Fruit fly (Drosophila melanogaster) whole organism, embryonic: ENCODE results near the gene sra.

ENCODE experiments used
- Abd-B ChIP-seq: fragments of 200-800 bp; sonication (Bioruptor generic); optimal IDR thresholded peaks from 2 replicates; lab custom pipeline; 2018; ENCODE audit warnings: missing biosample characterization, mild to moderate bottlenecking, missing genetic modification characterization, moderate library complexity
- Bdp1 ChIP-seq: fragments of 200-800 bp; sonication (Bioruptor generic); optimal IDR thresholded peaks from 3 replicates; lab custom pipeline; 2016; ENCODE audit warnings: missing biosample characterization, missing genetic modification characterization
- Bgb ChIP-seq: fragments of 200-800 bp; sonication (Bioruptor generic); IDR thresholded peaks from 2 replicates; pipeline ENCODE4 v1.3.6; 2022; ENCODE audit warnings: missing biosample characterization, missing genetic modification characterization; ENCODE audit not compliant: partially characterized antibody
- CG11695 ChIP-seq: fragments of 200-800 bp; sonication (Bioruptor generic); IDR thresholded peaks from 3 replicates; pipeline ENCODE4 v1.3.6; 2022; ENCODE audit warnings: missing biosample characterization, missing genetic modification characterization
- CG12236 ChIP-seq: fragments of 200-800 bp; sonication (Bioruptor generic); optimal IDR thresholded peaks from 2 replicates; lab custom pipeline; 2016; ENCODE audit warnings: missing biosample characterization, missing genetic modification characterization
- CG12391 ChIP-seq: fragments of 200-800 bp; sonication (Bioruptor generic); optimal IDR thresholded peaks from 3 replicates; lab custom pipeline; 2018; ENCODE audit warnings: missing biosample characterization, mild to moderate bottlenecking, missing genetic modification characterization, moderate library complexity
- CG13775 ChIP-seq: fragments of 200-800 bp; sonication (Bioruptor generic); optimal IDR thresholded peaks from 3 replicates; lab custom pipeline; 2017; ENCODE audit warnings: missing biosample characterization, mild to moderate bottlenecking, missing genetic modification characterization
- CG16815 ChIP-seq: fragments of 200-800 bp; sonication (Bioruptor generic); optimal IDR thresholded peaks from 3 replicates; lab custom pipeline; 2017; ENCODE audit warnings: missing biosample characterization, mild to moderate bottlenecking, missing genetic modification characterization
- CG17361 ChIP-seq: fragments of 200-800 bp; sonication (Bioruptor generic); IDR thresholded peaks from 3 replicates; pipeline ENCODE4 v1.3.6; 2022; ENCODE audit warnings: missing biosample characterization, missing genetic modification characterization
- CG17612 ChIP-seq: fragments of 200-800 bp; sonication (Bioruptor generic); IDR thresholded peaks from 2 replicates; pipeline ENCODE4 v1.3.6; 2022; ENCODE audit warnings: missing biosample characterization, missing genetic modification characterization
- CG18764 ChIP-seq: fragments of 200-800 bp; sonication (Bioruptor generic); optimal IDR thresholded peaks from 3 replicates; lab custom pipeline; 2016; ENCODE audit warnings: missing biosample characterization, missing genetic modification characterization
- CG2678 ChIP-seq: fragments of 200-800 bp; sonication (Bioruptor generic); optimal IDR thresholded peaks from 3 replicates; lab custom pipeline; 2019; ENCODE audit warnings: missing biosample characterization, mild to moderate bottlenecking, missing genetic modification characterization, moderate library complexity
- CG2889 ChIP-seq: fragments of 200-800 bp; sonication (Bioruptor generic); IDR thresholded peaks from 3 replicates; pipeline ENCODE4 v1.3.6; 2022; ENCODE audit warnings: missing biosample characterization, missing genetic modification characterization
- CG31388 ChIP-seq: fragments of 200-800 bp; sonication (Bioruptor generic); optimal IDR thresholded peaks from 2 replicates; lab custom pipeline; 2016; ENCODE audit warnings: missing biosample characterization, missing genetic modification characterization
- CG31441 ChIP-seq: fragments of 200-800 bp; sonication (Bioruptor generic); IDR thresholded peaks from 2 replicates; pipeline ENCODE4 v1.3.6; 2022; ENCODE audit warnings: missing biosample characterization, missing genetic modification characterization
- CG5953 ChIP-seq: fragments of 200-800 bp; sonication (Bioruptor generic); IDR thresholded peaks from 2 replicates; pipeline ENCODE4 v1.3.6; 2022; ENCODE audit warnings: missing biosample characterization, missing genetic modification characterization
- CG7271 ChIP-seq: fragments of 200-800 bp; sonication (Bioruptor generic); optimal IDR thresholded peaks from 2 replicates; lab custom pipeline; 2018; ENCODE audit warnings: missing biosample characterization, mild to moderate bottlenecking, missing genetic modification characterization, moderate library complexity
- CG7987 ChIP-seq: fragments of 200-800 bp; sonication (Bioruptor generic); optimal IDR thresholded peaks from 2 replicates; lab custom pipeline; 2018; ENCODE audit warnings: missing biosample characterization, mild to moderate bottlenecking, missing genetic modification characterization, moderate library complexity
- CG8359 ChIP-seq: fragments of 200-800 bp; sonication (Bioruptor generic); optimal IDR thresholded peaks from 2 replicates; lab custom pipeline; 2017; ENCODE audit warnings: missing biosample characterization, mild to moderate bottlenecking, missing genetic modification characterization, borderline replicate concordance
- CG9215 ChIP-seq: fragments of 200-800 bp; sonication (Bioruptor generic); IDR thresholded peaks from 2 replicates; pipeline ENCODE4 v1.3.6; 2022; ENCODE audit warnings: missing biosample characterization, missing genetic modification characterization
- CG9437 ChIP-seq: fragments of 200-800 bp; sonication (Bioruptor generic); optimal IDR thresholded peaks from 2 replicates; lab custom pipeline; 2018; ENCODE audit warnings: missing biosample characterization, mild to moderate bottlenecking, missing genetic modification characterization
- CG9609 ChIP-seq: fragments of 200-800 bp; sonication (Bioruptor generic); optimal IDR thresholded peaks from 3 replicates; lab custom pipeline; 2016; ENCODE audit warnings: missing biosample characterization, missing genetic modification characterization
- Dbx ChIP-seq: fragments of 200-800 bp; sonication (Bioruptor generic); IDR thresholded peaks from 3 replicates; pipeline ENCODE4 v1.3.6; 2022; ENCODE audit warnings: missing biosample characterization, missing genetic modification characterization
- Dref ChIP-seq: fragments of 200-800 bp; sonication (Bioruptor generic); IDR thresholded peaks from 2 replicates; pipeline ENCODE4 v1.3.6; 2022; ENCODE audit warnings: missing biosample characterization, missing genetic modification characterization
- Ets65A ChIP-seq: fragments of 200-800 bp; sonication (Bioruptor generic); peaks from one replicate; lab custom pipeline; 2016; ENCODE audit warnings: missing biosample characterization, missing genetic modification characterization
- Gug ChIP-seq: fragments of 200-800 bp; sonication (Bioruptor generic); IDR thresholded peaks from 4 replicates; pipeline ENCODE4 v1.3.6; 2022; ENCODE audit warnings: missing biosample characterization, missing genetic modification characterization
- HLH54F ChIP-seq: fragments of 200-800 bp; sonication (Bioruptor generic); optimal IDR thresholded peaks from 3 replicates; lab custom pipeline; 2016; ENCODE audit warnings: missing biosample characterization, missing genetic modification characterization
- Hsf ChIP-seq: fragments of 200-800 bp; sonication (Bioruptor generic); optimal IDR thresholded peaks from 3 replicates; lab custom pipeline; 2016; ENCODE audit warnings: missing biosample characterization, missing genetic modification characterization
- MBD-R2 ChIP-seq: fragments of 200-800 bp; sonication (Bioruptor generic); IDR thresholded peaks from 2 replicates; pipeline ENCODE4 v1.3.6; 2022; ENCODE audit warnings: missing biosample characterization, missing genetic modification characterization
- MTF-1 ChIP-seq: fragments of 200-800 bp; sonication (Bioruptor generic); optimal IDR thresholded peaks from 2 replicates; lab custom pipeline; 2018; ENCODE audit warnings: missing biosample characterization, mild to moderate bottlenecking, missing genetic modification characterization, borderline replicate concordance
- Mad ChIP-seq: fragments of 200-800 bp; sonication (Bioruptor generic); optimal IDR thresholded peaks from 2 replicates; lab custom pipeline; 2016; ENCODE audit warnings: missing biosample characterization, missing genetic modification characterization
- Spps ChIP-seq: fragments of 200-800 bp; sonication (Bioruptor generic); optimal IDR thresholded peaks from 2 replicates; lab custom pipeline; 2018; ENCODE audit warnings: missing biosample characterization, mild to moderate bottlenecking, missing genetic modification characterization
- Taf1 ChIP-seq: fragments of 200-800 bp; sonication (Bioruptor generic); IDR thresholded peaks from 2 replicates; pipeline ENCODE4 v1.3.6; 2022; ENCODE audit warnings: missing biosample characterization, missing genetic modification characterization
- ato ChIP-seq: fragments of 200-800 bp; sonication (Bioruptor generic); IDR thresholded peaks from 2 replicates; pipeline ENCODE4 v1.3.6; 2022; ENCODE audit warnings: missing biosample characterization, missing genetic modification characterization; ENCODE audit not compliant: partially characterized antibody
- crc ChIP-seq: fragments of 200-800 bp; sonication (Bioruptor generic); optimal IDR thresholded peaks from 2 replicates; lab custom pipeline; 2016; ENCODE audit warnings: missing biosample characterization, missing genetic modification characterization
- exex ChIP-seq: fragments of 200-800 bp; sonication (Bioruptor generic); optimal IDR thresholded peaks from 4 replicates; lab custom pipeline; 2018; ENCODE audit warnings: missing biosample characterization, mild to moderate bottlenecking, missing genetic modification characterization, moderate library complexity
- fu2 ChIP-seq: fragments of 200-800 bp; sonication (Bioruptor generic); optimal IDR thresholded peaks from 2 replicates; lab custom pipeline; 2016; ENCODE audit warnings: missing biosample characterization, missing genetic modification characterization
- gcm ChIP-seq: fragments of 200-800 bp; sonication (Bioruptor generic); optimal IDR thresholded peaks from 2 replicates; lab custom pipeline; 2019; ENCODE audit warnings: missing biosample characterization, mild to moderate bottlenecking, missing genetic modification characterization, moderate library complexity
- hkb ChIP-seq, 2 experiments: fragments of 200-800 bp in 1 of 2; fragments of >200 bp in 1 of 2; sonication (Bioruptor generic) in 1 of 2; IDR thresholded peaks in 1 of 2; optimal IDR thresholded peaks in 1 of 2; 2 replicates each; pipeline versions ENCODE4 v1.3.6 to Lab custom; 2017 to 2022; ENCODE audit warnings: missing biosample characterization in 1 of 2, missing genetic modification characterization in 1 of 2
- kah ChIP-seq: fragments of 200-800 bp; sonication (Bioruptor generic); optimal IDR thresholded peaks from 2 replicates; lab custom pipeline; 2018; ENCODE audit warnings: missing biosample characterization, mild to moderate bottlenecking, missing genetic modification characterization
- klu ChIP-seq: fragments of 200-800 bp; sonication (Bioruptor generic); IDR thresholded peaks from 2 replicates; pipeline ENCODE4 v1.3.6; 2022; ENCODE audit warnings: missing biosample characterization, missing genetic modification characterization
- nau ChIP-seq: fragments of 200-800 bp; sonication (Bioruptor generic); optimal IDR thresholded peaks from 3 replicates; lab custom pipeline; 2017; ENCODE audit warnings: missing biosample characterization, mild to moderate bottlenecking, missing genetic modification characterization, missing genetic modification reagents
- nom ChIP-seq: fragments of 200-800 bp; sonication (Bioruptor generic); optimal IDR thresholded peaks from 2 replicates; lab custom pipeline; 2017; ENCODE audit warnings: missing biosample characterization, missing genetic modification characterization, mild to moderate bottlenecking, moderate library complexity, missing genetic modification reagents
- pros ChIP-seq: fragments of 200-800 bp; sonication (Bioruptor generic); optimal IDR thresholded peaks from 3 replicates; lab custom pipeline; 2019; ENCODE audit warnings: missing biosample characterization, mild to moderate bottlenecking, missing genetic modification characterization, moderate library complexity
- psq ChIP-seq: fragments of 200-800 bp; sonication (Bioruptor generic); optimal IDR thresholded peaks from 2 replicates; lab custom pipeline; 2017; ENCODE audit warnings: missing biosample characterization, missing genetic modification characterization
- repo ChIP-seq: fragments of 200-800 bp; sonication (Bioruptor generic); optimal IDR thresholded peaks from 2 replicates; lab custom pipeline; 2016; ENCODE audit warnings: missing biosample characterization, missing genetic modification characterization
- ro ChIP-seq: fragments of 200-800 bp; sonication (Bioruptor generic); IDR thresholded peaks from 2 replicates; pipeline ENCODE4 v1.3.6; 2022; ENCODE audit warnings: missing biosample characterization, missing genetic modification characterization
- slou ChIP-seq: fragments of 200-800 bp; sonication (Bioruptor generic); optimal IDR thresholded peaks from 3 replicates; lab custom pipeline; 2016; ENCODE audit warnings: missing biosample characterization, missing genetic modification characterization
- stwl ChIP-seq: fragments of 200-800 bp; sonication (Bioruptor generic); optimal IDR thresholded peaks from 3 replicates; lab custom pipeline; 2018; ENCODE audit warnings: missing biosample characterization, mild to moderate bottlenecking, missing genetic modification characterization, moderate library complexity

sra gene

DNA sequence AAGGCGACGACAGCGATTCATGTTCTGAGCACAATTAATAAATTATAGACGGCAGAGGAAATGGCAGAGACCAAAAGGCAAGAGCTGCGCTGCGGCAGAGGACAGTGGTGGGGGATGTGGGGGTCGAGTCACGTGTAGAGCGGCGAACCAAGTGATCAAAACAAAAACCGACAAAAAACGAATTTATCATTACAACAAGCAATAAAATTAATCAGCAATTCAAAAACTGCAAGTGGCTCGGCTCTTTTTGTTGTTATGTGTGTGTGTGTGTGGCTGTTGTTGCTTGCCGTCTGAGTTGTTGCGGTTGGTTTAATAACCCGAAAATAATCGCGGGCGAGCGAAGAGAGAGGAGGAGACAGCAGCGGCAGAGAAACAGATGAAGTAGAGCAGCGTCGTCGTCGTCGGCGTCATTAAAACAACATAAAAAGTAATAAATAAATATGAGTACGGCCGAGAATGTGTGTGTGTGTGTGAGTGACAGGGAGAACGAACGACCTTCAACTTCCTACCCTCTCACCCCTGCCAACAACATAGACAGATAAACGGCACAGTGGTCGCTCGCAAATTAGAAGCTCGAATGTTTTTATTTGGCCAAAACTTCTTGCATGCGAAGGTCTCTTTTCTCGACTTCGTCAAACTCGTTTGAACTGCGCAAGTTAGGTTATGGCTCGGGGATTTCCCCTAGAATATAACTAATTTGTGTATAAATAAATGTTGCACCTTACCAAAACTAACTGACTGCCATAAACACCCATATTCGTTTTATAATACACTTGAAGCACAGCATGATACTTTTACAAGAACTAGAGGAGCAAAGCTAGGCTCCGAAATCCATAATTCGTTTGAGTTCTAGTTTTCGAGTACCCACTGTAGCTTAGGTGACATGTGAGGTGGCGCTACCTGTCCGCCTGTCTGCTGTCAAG, 44.8 kb downstream of the sra start (continued):
- TF ChIP-seq Mad (GFP tag; lab: Kevin White, UChicago) (peak; percentile 51), psq (peak; percentile 90), nom (GFP tag; lab: Kevin White, UChicago) (no peak), CG7271 (tag; lab: Kevin White, UChicago) (no peak), Spps (tag; lab: Kevin White, UChicago) (peak; percentile 55), nau (GFP tag; lab: Kevin White, UChicago) (peak; percentile 69), Dbx (GFP tag; lab: Robert Waterston, UW) (no peak), HLH54F (GFP tag; lab: Kevin White, UChicago) (peak; percentile 76), Bdp1 (GFP tag; lab: Kevin White, UChicago) (peak; percentile 50), CG2889 (GFP tag; lab: Robert Waterston, UW) (no peak), MBD-R2 (GFP tag; lab: Robert Waterston, UW) (no peak), CG17612 (GFP tag; lab: Robert Waterston, UW) (no peak), hkb (optimal IDR thresholded peaks at IDR 0.05; lab: Kevin White, UChicago) (no peak), hkb (GFP tag; IDR thresholded peaks at IDR 0.05; lab: Robert Waterston, UW) (no peak), CG5953 (GFP tag; lab: Robert Waterston, UW) (no peak), Taf1 (no peak), CG31441 (GFP tag; lab: Robert Waterston, UW) (no peak), CG17361 (no peak), CG7987 (GFP tag; lab: Kevin White, UChicago) (no peak), Bgb (GFP tag; lab: Robert Waterston, UW) (no peak), CG18764 (GFP tag; lab: Kevin White, UChicago) (peak; percentile 40), CG13775 (peak; percentile 63), Hsf (GFP tag; lab: Kevin White, UChicago) (peak; percentile 77), kah (GFP tag; lab: Kevin White, UChicago) (peak; percentile 47), CG12236 (GFP tag; lab: Kevin White, UChicago) (peak; percentile 35), crc (GFP tag; lab: Kevin White, UChicago) (peak; percentile 49), pros (GFP tag; lab: Kevin White, UChicago) (peak; percentile 71), stwl (tag; lab: Kevin White, UChicago) (no peak), ro (GFP tag; lab: Robert Waterston, UW) (no peak), CG9609 (GFP tag; lab: Kevin White, UChicago) (peak; percentile 71), klu (GFP tag; lab: Robert Waterston, UW) (no peak), exex (tag; lab: Kevin White, UChicago) (peak; percentile 7), CG16815 (GFP tag; lab: Kevin White, UChicago) (peak; percentile 75), gcm (GFP tag; lab: Kevin White, UChicago) (peak; percentile 42), MTF-1 (GFP tag; lab: Kevin White, UChicago) (no peak), CG2678 (tag; lab: Kevin White, UChicago) (peak; percentile 86), CG12391 (peak; percentile 68), CG9437 (GFP tag; lab: Kevin White, UChicago) (peak; percentile 81), Ets65A (GFP tag; lab: Kevin White, UChicago) (peak; percentile 94), CG8359 (GFP tag; lab: Kevin White, UChicago) (peak; percentile 63), Dref (GFP tag; lab: Robert Waterston, UW) (no peak), CG9215 (GFP tag; lab: Robert Waterston, UW) (no peak), repo (peak; percentile 61), CG11695 (GFP tag; lab: Robert Waterston, UW) (no peak), CG31388 (GFP tag; lab: Kevin White, UChicago) (peak; percentile 15), Abd-B (GFP tag; lab: Kevin White, UChicago) (peak; percentile 73), fu2 (GFP tag; lab: Kevin White, UChicago) (peak; percentile 64), ato (GFP tag; lab: Robert Waterston, UW) (no peak), Gug (peak; percentile 61; the same call in 3 of the 4 replicates), slou (GFP tag; lab: Kevin White, UChicago) (no peak)
